Worm (Caenorhabditis elegans): ENCODE measurements around the gene dac-1.

Gene dac-1

DNA sequence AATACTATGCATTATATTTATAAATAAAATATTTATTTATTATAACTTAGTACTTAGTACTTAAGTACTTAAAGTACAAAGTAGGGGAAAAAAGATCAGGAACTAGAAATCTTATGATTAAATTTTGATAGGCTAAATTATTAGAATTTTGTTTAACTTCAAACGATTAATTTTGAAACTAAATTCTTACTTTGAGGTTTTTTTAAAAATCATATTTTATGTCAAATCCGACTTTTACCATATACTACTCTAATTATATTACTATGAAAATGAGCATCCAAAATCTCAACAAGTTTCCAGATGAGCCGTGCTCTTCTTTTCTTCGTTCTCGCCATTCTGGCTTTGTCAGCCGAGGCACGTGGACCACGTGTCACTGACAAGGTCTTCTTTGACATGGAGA, 42.8 kb upstream of the dac-1 start, which contains the start of gene cyn-6:
cyn-6 (plus strand) TSS at position 301 of the 400 bp plus-strand sequence.
- TF ChIP-seq unc-39 (tag; optimal IDR thresholded peaks at IDR 0.05) (no peak), lin-15B (tag; optimal IDR thresholded peaks at IDR 0.05) (no peak), eor-1 (tag; optimal IDR thresholded peaks at IDR 0.05) (no peak), pqm-1 (tag; optimal IDR thresholded peaks at IDR 0.05) (no peak), nhr-237 (tag; optimal IDR thresholded peaks at IDR 0.05) (no peak), nfya-1 (tag; optimal IDR thresholded peaks at IDR 0.05; ENCODE audit: insufficient read depth) (no peak), nhr-23 (tag; optimal IDR thresholded peaks at IDR 0.05) (no peak), nhr-77 (tag; optimal IDR thresholded peaks at IDR 0.05) (no peak), skn-1 (tag; optimal IDR thresholded peaks at IDR 0.05) (no peak), mml-1 (tag; optimal IDR thresholded peaks at IDR 0.05) (no peak), mdl-1 (tag; optimal IDR thresholded peaks at IDR 0.05) (no peak), zag-1 (tag; optimal IDR thresholded peaks at IDR 0.05) (no peak), nhr-25 (tag; optimal IDR thresholded peaks at IDR 0.05) (no peak), egl-27 (tag; optimal IDR thresholded peaks at IDR 0.05) (no peak), lsy-12 (tag; optimal IDR thresholded peaks at IDR 0.05) (no peak), nhr-11 (tag; optimal IDR thresholded peaks at IDR 0.05) (no peak), nhr-76 (tag; optimal IDR thresholded peaks at IDR 0.05) (no peak), ztf-11 (tag; optimal IDR thresholded peaks at IDR 0.05) (no peak), fos-1 (tag; optimal IDR thresholded peaks at IDR 0.05) (no peak)

DNA sequence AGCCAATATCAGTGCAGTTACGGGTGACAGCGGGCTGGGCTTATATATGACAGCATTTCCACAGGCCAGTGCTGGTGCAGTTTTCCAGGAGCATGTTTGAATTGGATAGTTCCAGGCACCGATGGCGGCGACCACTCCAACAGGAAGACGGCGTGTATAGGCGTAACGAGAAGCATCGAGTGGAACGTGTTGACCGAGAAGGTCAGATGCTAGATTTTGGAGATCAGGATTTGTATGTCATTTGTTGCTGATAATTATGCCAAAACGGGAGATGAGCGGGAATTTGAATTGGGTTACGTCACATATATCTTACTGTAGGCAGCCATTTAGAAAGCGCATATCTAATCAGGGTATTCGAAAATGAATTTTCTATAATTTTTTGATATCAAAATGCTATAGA, 40.5 kb upstream of the dac-1 start:
- TF ChIP-seq jun-1 (tag; optimal IDR thresholded peaks at IDR 0.05) (no peak), ztf-11 (tag; optimal IDR thresholded peaks at IDR 0.05) (no peak), mml-1 (tag; optimal IDR thresholded peaks at IDR 0.05) (no peak), sea-2 (GFP tag; optimal IDR thresholded peaks at IDR 0.05) (no peak), nhr-23 (tag; optimal IDR thresholded peaks at IDR 0.05) (no peak), lin-15B (tag; optimal IDR thresholded peaks at IDR 0.05) (no peak), egl-5 (tag; optimal IDR thresholded peaks at IDR 0.05) (no peak)

DNA sequence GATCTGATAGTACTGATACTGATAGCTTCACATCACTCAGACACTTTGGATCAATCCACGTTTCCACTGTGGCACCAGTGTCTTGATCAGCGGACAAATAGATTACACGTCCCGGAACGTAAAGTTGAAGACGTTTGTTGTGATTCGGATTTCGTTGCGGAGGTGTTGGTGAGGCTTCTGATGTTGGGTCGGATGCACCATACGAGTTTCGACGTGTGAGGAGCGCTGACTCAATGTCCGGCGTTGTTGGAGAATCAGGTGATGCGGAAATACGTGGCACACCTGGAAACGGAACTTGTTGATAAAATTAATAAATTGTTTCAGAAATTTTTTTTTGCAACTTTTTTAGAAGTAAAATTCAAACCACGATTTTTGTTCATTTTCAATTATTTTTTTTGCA, 37.2 kb upstream of the dac-1 start, which contains the start of gene alh-11:
alh-11 (minus strand) TSS at position 101 of the 400 bp plus-strand sequence.
- no peak for TF ChIP-seq lin-39 (tag; optimal IDR thresholded peaks at IDR 0.05)
- no peak for TF ChIP-seq skn-1 (tag; optimal IDR thresholded peaks at IDR 0.05)
- no peak for TF ChIP-seq fkh-2 (tag; optimal IDR thresholded peaks at IDR 0.05)
- no peak for TF ChIP-seq ama-1 (optimal IDR thresholded peaks at IDR 0.05)
- TF ChIP-seq unc-62 (GFP tag; optimal IDR thresholded peaks at IDR 0.05): no peak
- no peak for TF ChIP-seq nhr-67 (tag; optimal IDR thresholded peaks at IDR 0.05)
- no peak for TF ChIP-seq pqm-1 (tag; optimal IDR thresholded peaks at IDR 0.05)
- TF ChIP-seq nhr-43 (tag; optimal IDR thresholded peaks at IDR 0.05; ENCODE audit: poor library complexity, severe bottlenecking): no peak
- no peak for TF ChIP-seq hmg-11 (tag; optimal IDR thresholded peaks at IDR 0.05)
- TF ChIP-seq elt-2 (tag; optimal IDR thresholded peaks at IDR 0.05): no peak
- TF ChIP-seq jun-1 (tag; optimal IDR thresholded peaks at IDR 0.05): no peak

DNA sequence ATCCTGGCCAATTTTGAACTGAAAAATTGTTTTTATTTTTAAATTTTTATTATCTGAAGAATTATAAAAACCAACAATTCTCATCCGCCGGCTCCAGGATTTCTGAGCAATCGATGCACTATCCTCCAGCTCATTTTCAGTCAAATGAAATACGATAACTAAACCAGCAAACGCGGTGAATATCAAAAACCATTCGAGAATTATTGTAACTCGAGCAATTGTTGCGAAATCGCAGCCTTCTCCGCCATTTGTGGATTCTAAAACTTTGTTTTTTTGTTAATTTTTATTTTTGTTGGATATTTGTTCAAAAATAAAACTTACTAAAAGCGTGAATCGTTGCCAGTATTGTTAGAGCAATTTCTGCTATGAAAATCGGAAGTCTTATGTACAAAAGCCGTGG, 33.4 kb upstream of the dac-1 start:
- TF ChIP-seq egl-27 (tag; optimal IDR thresholded peaks at IDR 0.05) (no peak), fkh-10 (GFP tag; optimal IDR thresholded peaks at IDR 0.05) (no peak), lsy-12 (tag; optimal IDR thresholded peaks at IDR 0.05) (no peak), unc-62 (GFP tag; optimal IDR thresholded peaks at IDR 0.05) (no peak), elt-2 (tag; optimal IDR thresholded peaks at IDR 0.05) (no peak), ceh-9 (tag; optimal IDR thresholded peaks at IDR 0.05) (no peak), daf-12 (tag; optimal IDR thresholded peaks at IDR 0.05) (no peak), hmg-11 (tag; optimal IDR thresholded peaks at IDR 0.05) (no peak), elt-3 (tag; optimal IDR thresholded peaks at IDR 0.05) (no peak), pha-4 (tag; optimal IDR thresholded peaks at IDR 0.05) (no peak), mdl-1 (tag; optimal IDR thresholded peaks at IDR 0.05) (no peak), ceh-16 (tag; optimal IDR thresholded peaks at IDR 0.05) (no peak)

DNA sequence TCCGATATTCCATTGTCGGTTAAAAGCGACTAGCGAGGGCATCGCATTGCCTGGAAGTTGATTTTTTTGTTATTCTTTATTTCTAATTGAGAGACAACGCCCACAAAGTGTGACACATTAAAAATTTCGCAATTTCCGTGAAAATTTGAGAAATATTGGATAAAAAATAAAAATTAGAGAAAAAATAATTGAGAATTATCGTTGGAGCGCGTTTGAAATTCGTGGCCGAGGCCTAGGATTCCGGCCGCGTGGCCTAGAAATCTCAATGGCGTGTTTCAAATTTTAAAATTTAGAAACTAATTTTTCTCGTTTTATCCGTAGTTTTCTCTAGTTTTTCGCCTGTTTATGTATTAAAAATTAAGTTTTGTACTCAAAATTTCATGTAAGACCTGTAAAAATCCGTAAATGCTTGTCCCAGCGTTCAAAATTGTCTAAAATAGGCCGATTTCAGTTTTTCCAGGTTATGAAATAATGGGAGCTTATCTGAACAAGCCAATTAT, 32.6 kb upstream of the dac-1 start, which contains the start of the genes dagl-2 and ppm-1.G:
dagl-2 (minus strand) TSS at position 52 of the 500 bp plus-strand sequence.
ppm-1.G (plus strand) TSS at position 450 of the 500 bp plus-strand sequence.
- TF ChIP-seq elt-3 (tag; optimal IDR thresholded peaks at IDR 0.05): no peak
- peak; percentile 14 for TF ChIP-seq jun-1 (tag; optimal IDR thresholded peaks at IDR 0.05)
- no peak for TF ChIP-seq fos-1 (tag; optimal IDR thresholded peaks at IDR 0.05)
- peak; percentile 48 for TF ChIP-seq hmg-11 (tag; optimal IDR thresholded peaks at IDR 0.05)
- TF ChIP-seq nhr-25 (tag; optimal IDR thresholded peaks at IDR 0.05): no peak
- TF ChIP-seq egl-5 (tag; optimal IDR thresholded peaks at IDR 0.05): peak; percentile 83
- peak; percentile 44 for TF ChIP-seq nhr-43 (tag; optimal IDR thresholded peaks at IDR 0.05; ENCODE audit: poor library complexity, severe bottlenecking)
- TF ChIP-seq nhr-23 (tag; optimal IDR thresholded peaks at IDR 0.05): peak; percentile 68
- TF ChIP-seq skn-1 (tag; optimal IDR thresholded peaks at IDR 0.05): peak; percentile 24
- peak; percentile 83 for TF ChIP-seq nfya-1 (tag; optimal IDR thresholded peaks at IDR 0.05; ENCODE audit: insufficient read depth)
- peak; percentile 70 for TF ChIP-seq snpc-4 (tag; optimal IDR thresholded peaks at IDR 0.05)
- peak; percentile 32 for TF ChIP-seq lin-39 (tag; optimal IDR thresholded peaks at IDR 0.05)
- peak; percentile 83 for TF ChIP-seq pha-4 (tag; optimal IDR thresholded peaks at IDR 0.05)
- TF ChIP-seq eor-1 (tag; optimal IDR thresholded peaks at IDR 0.05): peak in 1 of 2 experiments; percentile 2
- TF ChIP-seq ceh-28 (tag; optimal IDR thresholded peaks at IDR 0.05): peak; percentile 22
- TF ChIP-seq lin-15B (tag; optimal IDR thresholded peaks at IDR 0.05): peak; percentile 94
- TF ChIP-seq ZK546.5 (tag; optimal IDR thresholded peaks at IDR 0.05): no peak
- peak; percentile 32 for TF ChIP-seq pqm-1 (tag; optimal IDR thresholded peaks at IDR 0.05)
- TF ChIP-seq elt-2 (tag; optimal IDR thresholded peaks at IDR 0.05): peak; percentile 25
- TF ChIP-seq nhr-12 (tag; optimal IDR thresholded peaks at IDR 0.05): no peak
- TF ChIP-seq unc-39 (tag; optimal IDR thresholded peaks at IDR 0.05): no peak
- TF ChIP-seq aly-2 (tag; optimal IDR thresholded peaks at IDR 0.05): no peak
